Worm (Caenorhabditis elegans): ENCODE measurements around the gene odr-8.

- no peak for TF ChIP-seq attf-4 (tag; optimal IDR thresholded peaks at IDR 0.05)
- no peak for TF ChIP-seq pha-4 (GFP tag; IDR thresholded peaks at IDR 0.05)
- no peak for TF ChIP-seq pha-4 (tag; optimal IDR thresholded peaks at IDR 0.05)
- TF ChIP-seq zag-1 (tag; optimal IDR thresholded peaks at IDR 0.05), result no peak
- no peak for TF ChIP-seq skn-1 (tag; optimal IDR thresholded peaks at IDR 0.05)
- no peak for TF ChIP-seq unc-39 (tag; optimal IDR thresholded peaks at IDR 0.05)
- no peak for TF ChIP-seq R02D3.7 (tag; optimal IDR thresholded peaks at IDR 0.05)
Measured at ce11 chrIV:6623390-6623789, 40.9 kb upstream of the odr-8 start, which contains the start of gene C01B10.44.
